Worm (Caenorhabditis elegans) whole organism, L1 larva: ENCODE data around the gene C16D9.9.

Experiments used
- C04F5.9 ChIP-seq: sonication (generic microtip); optimal IDR thresholded peaks from 2 replicates; lab custom pipeline; 2016; ENCODE audit warnings: missing genetic modification characterization, missing compliant biosample characterization
- aha-1 ChIP-seq: fragments of 150-350 bp; optimal IDR thresholded peaks from 2 replicates; lab custom pipeline; 2014; ENCODE audit warnings: missing biosample characterization, missing genetic modification characterization
- alr-1 ChIP-seq: fragments of 200-800 bp; sonication (Bioruptor generic); optimal IDR thresholded peaks from 2 replicates; lab custom pipeline; 2018; ENCODE audit warnings: borderline replicate concordance, mild to moderate bottlenecking, missing genetic modification characterization, missing compliant biosample characterization
- aly-2 ChIP-seq: fragments of 150-350 bp; optimal IDR thresholded peaks from 2 replicates; lab custom pipeline; 2014; ENCODE audit warnings: missing biosample characterization, missing genetic modification characterization
- ama-1 ChIP-seq: fragments of 150-350 bp; optimal IDR thresholded peaks from 2 replicates; lab custom pipeline; 2014
- ceh-8 ChIP-seq: fragments of 200-800 bp; sonication (Bioruptor generic); optimal IDR thresholded peaks from 2 replicates; lab custom pipeline; 2018; ENCODE audit warnings: mild to moderate bottlenecking, missing genetic modification characterization, moderate library complexity, missing compliant biosample characterization
- ceh-82 ChIP-seq, 3 experiments: fragments of 150-350 bp in 1 of 3; sonication (generic microtip) in 2 of 3; optimal IDR thresholded peaks; 2 replicates each; lab custom pipeline; 2014 to 2017; ENCODE audit warnings: missing biosample characterization in 3 of 3, missing genetic modification characterization in 3 of 3
- ceh-88 ChIP-seq: fragments of 200-800 bp; sonication (Bioruptor generic); IDR thresholded peaks from 2 replicates; pipeline ENCODE4 v1.3.6; 2022; ENCODE audit warnings: missing genetic modification characterization, missing compliant biosample characterization
- ceh-90 ChIP-seq: sonication (generic microtip); optimal IDR thresholded peaks from 2 replicates; lab custom pipeline; 2016; ENCODE audit warnings: missing genetic modification characterization, missing compliant biosample characterization
- dpl-1 ChIP-seq, 3 experiments: fragments of 150-350 bp in 2 of 3; sonication (generic microtip) in 1 of 3; optimal IDR thresholded peaks; 2 replicates each; lab custom pipeline; 2014 to 2017; ENCODE audit warnings: missing biosample characterization in 3 of 3, missing genetic modification characterization in 3 of 3, missing genetic modification reagents in 3 of 3
- dsc-1 ChIP-seq: sonication (generic microtip); optimal IDR thresholded peaks from 2 replicates; lab custom pipeline; 2016; ENCODE audit warnings: mild to moderate bottlenecking, missing genetic modification characterization, missing compliant biosample characterization
- efl-1 ChIP-seq, 4 experiments: fragments of 150-350 bp; optimal IDR thresholded peaks in 3 of 4; peaks in 1 of 4; 1 replicate in 1 of 4; 2 replicates in 3 of 4; lab custom pipeline; 2014; ENCODE audit warnings: missing biosample characterization in 2 of 4, missing genetic modification characterization in 2 of 4, missing genetic modification reagents in 2 of 4
- egl-13 ChIP-seq: sonication (generic microtip); optimal IDR thresholded peaks from 2 replicates; lab custom pipeline; 2016; ENCODE audit warnings: missing genotype, missing genetic modification reagents, missing genetic modification characterization, missing compliant biosample characterization
- elt-3 ChIP-seq, 6 experiments: fragments of 150-350 bp in 1 of 6; sonication (generic microtip); optimal IDR thresholded peaks; 2 replicates each; lab custom pipeline; 2017 to 2018; ENCODE audit warnings: missing biosample characterization in 6 of 6, missing genetic modification characterization in 6 of 6, inconsistent platforms in 1 of 6
- ets-5 ChIP-seq: fragments of 200-800 bp; sonication (Bioruptor generic); IDR thresholded peaks from 2 replicates; pipeline ENCODE4 v1.3.6; 2022; ENCODE audit warnings: missing genetic modification characterization, missing compliant biosample characterization
- fkh-10 ChIP-seq: sonication (generic microtip); optimal IDR thresholded peaks from 2 replicates; lab custom pipeline; 2017; ENCODE audit warnings: missing biosample characterization, missing genetic modification reagents, missing genetic modification characterization
- fkh-4 ChIP-seq: sonication (generic microtip); optimal IDR thresholded peaks from 2 replicates; lab custom pipeline; 2016; ENCODE audit warnings: missing compliant biosample characterization, missing genetic modification characterization, borderline replicate concordance
- grh-1 ChIP-seq: fragments of 200-800 bp; sonication (Bioruptor generic); IDR thresholded peaks from 2 replicates; pipeline ENCODE4 v1.3.6; 2022; ENCODE audit warnings: missing genetic modification reagents, missing genetic modification characterization, missing compliant biosample characterization
- hlh-4 ChIP-seq: sonication (generic microtip); optimal IDR thresholded peaks from 2 replicates; lab custom pipeline; 2016; ENCODE audit warnings: mild to moderate bottlenecking, missing genetic modification characterization, missing compliant biosample characterization
- irx-1 ChIP-seq: sonication (generic microtip); optimal IDR thresholded peaks from 2 replicates; lab custom pipeline; 2016; ENCODE audit warnings: missing genetic modification characterization, missing compliant biosample characterization
- jun-1 ChIP-seq: fragments of 150-350 bp; optimal IDR thresholded peaks from 2 replicates; lab custom pipeline; 2014; ENCODE audit warnings: missing biosample characterization, missing genetic modification reagents, missing genetic modification characterization
- lin-13 ChIP-seq: fragments of 150-350 bp; optimal IDR thresholded peaks from 2 replicates; lab custom pipeline; 2014; ENCODE audit warnings: missing biosample characterization, missing genetic modification reagents, missing genetic modification characterization
- lin-35 ChIP-seq, 2 experiments: fragments of 150-350 bp; optimal IDR thresholded peaks; 2 replicates each; lab custom pipeline; 2014; ENCODE audit warnings: missing biosample characterization in 2 of 2, missing genetic modification characterization in 2 of 2, missing genetic modification reagents in 2 of 2
- lir-3 ChIP-seq: sonication (generic microtip); optimal IDR thresholded peaks from 2 replicates; lab custom pipeline; 2016; ENCODE audit warnings: mild to moderate bottlenecking, missing genetic modification characterization, moderate library complexity, missing compliant biosample characterization; ENCODE audit not compliant: poor library complexity
- lsy-2 ChIP-seq, 2 experiments: fragments of 150-350 bp; optimal IDR thresholded peaks; 2 replicates each; lab custom pipeline; 2014; ENCODE audit warnings: missing biosample characterization in 2 of 2, missing genetic modification characterization in 2 of 2
- mef-2 ChIP-seq: fragments of 150-350 bp; optimal IDR thresholded peaks from 2 replicates; lab custom pipeline; 2014; ENCODE audit warnings: missing biosample characterization, missing genetic modification characterization
- mep-1 ChIP-seq: fragments of 150-350 bp; optimal IDR thresholded peaks from 2 replicates; lab custom pipeline; 2014; ENCODE audit warnings: missing biosample characterization, missing genetic modification characterization
- nhr-11 ChIP-seq: fragments of 150-350 bp; optimal IDR thresholded peaks from 2 replicates; lab custom pipeline; 2014; ENCODE audit warnings: missing biosample characterization, missing genetic modification characterization
- nhr-19 ChIP-seq: fragments of 200-800 bp; sonication (Bioruptor generic); conservative IDR thresholded peaks from 2 replicates; pipeline ENCODE4 v1.3.6; 2022; ENCODE audit warnings: missing genetic modification characterization, missing compliant biosample characterization
- nhr-47 ChIP-seq: sonication (generic microtip); optimal IDR thresholded peaks from 2 replicates; lab custom pipeline; 2016; ENCODE audit warnings: mild to moderate bottlenecking, missing genetic modification characterization, moderate library complexity, missing compliant biosample characterization
- nhr-71 ChIP-seq: sonication (generic microtip); optimal IDR thresholded peaks from 2 replicates; lab custom pipeline; 2016; ENCODE audit warnings: mild to moderate bottlenecking, missing genetic modification characterization, moderate library complexity, missing compliant biosample characterization
- nhr-85 ChIP-seq: sonication (generic microtip); peaks from one replicate; lab custom pipeline; 2016; ENCODE audit warnings: missing genetic modification characterization, inconsistent platforms, missing compliant biosample characterization
- nhr-90 ChIP-seq: sonication (generic microtip); optimal IDR thresholded peaks from 2 replicates; lab custom pipeline; 2016; ENCODE audit warnings: mild to moderate bottlenecking, missing genetic modification characterization, missing compliant biosample characterization; ENCODE audit not compliant: poor library complexity
- snpc-4 ChIP-seq: fragments of 150-350 bp; optimal IDR thresholded peaks from 2 replicates; lab custom pipeline; 2014; ENCODE audit warnings: missing biosample characterization, missing genetic modification characterization
- snu-23 ChIP-seq: sonication (generic microtip); optimal IDR thresholded peaks from 2 replicates; lab custom pipeline; 2016; ENCODE audit warnings: missing genetic modification characterization, missing compliant biosample characterization
- sup-37 ChIP-seq: fragments of 200-800 bp; sonication (Bioruptor generic); optimal IDR thresholded peaks from 2 replicates; lab custom pipeline; 2018; ENCODE audit warnings: mild to moderate bottlenecking, missing genetic modification characterization, missing compliant biosample characterization
- tlp-1 ChIP-seq: fragments of 150-350 bp; optimal IDR thresholded peaks from 2 replicates; lab custom pipeline; 2014; ENCODE audit warnings: missing biosample characterization, missing genetic modification characterization
- unc-130 ChIP-seq: fragments of 150-350 bp; optimal IDR thresholded peaks from 2 replicates; lab custom pipeline; 2017; ENCODE audit warnings: missing biosample characterization, missing genetic modification characterization, inconsistent platforms
- unc-30 ChIP-seq: sonication (generic microtip); optimal IDR thresholded peaks from 2 replicates; lab custom pipeline; 2017; ENCODE audit warnings: missing biosample characterization, missing genetic modification characterization
- unc-86 ChIP-seq: sonication (generic microtip); optimal IDR thresholded peaks from 2 replicates; lab custom pipeline; 2016; ENCODE audit warnings: missing genetic modification characterization, missing compliant biosample characterization
- unc-98 ChIP-seq: fragments of 200-800 bp; sonication (Bioruptor generic); IDR thresholded peaks from 2 replicates; pipeline ENCODE4 v1.3.6; 2022; ENCODE audit warnings: missing genetic modification characterization, missing compliant biosample characterization
- vab-15 ChIP-seq: sonication (generic microtip); optimal IDR thresholded peaks from 2 replicates; lab custom pipeline; 2017; ENCODE audit warnings: missing genotype, mild to moderate bottlenecking, missing genetic modification characterization, missing compliant biosample characterization
- xbp-1 ChIP-seq: sonication (generic microtip); optimal IDR thresholded peaks from 2 replicates; lab custom pipeline; 2016; ENCODE audit warnings: missing genetic modification characterization, missing compliant biosample characterization
- zag-1 ChIP-seq: fragments of 150-350 bp; optimal IDR thresholded peaks from 2 replicates; lab custom pipeline; 2014; ENCODE audit warnings: missing biosample characterization, missing genetic modification characterization
- zip-4 ChIP-seq: fragments of 200-800 bp; sonication (Bioruptor generic); optimal IDR thresholded peaks from 2 replicates; lab custom pipeline; 2018; ENCODE audit warnings: mild to moderate bottlenecking, missing genetic modification characterization, moderate library complexity, missing compliant biosample characterization
- ztf-11 ChIP-seq, 2 experiments: sonication (generic microtip); optimal IDR thresholded peaks; 2 replicates each; lab custom pipeline; 2016 to 2017; ENCODE audit warnings: missing genetic modification characterization in 2 of 2, missing biosample characterization in 1 of 2, missing compliant biosample characterization in 1 of 2

The C16D9.9 gene

ce11 chrV:8299191-8299854 is 35.3 kb downstream of the C16D9.9 start, which contains the start of gene W02D7.5:
W02D7.5 (minus strand) TSS chrV:8299241.
- TF ChIP-seq efl-1 (optimal IDR thresholded peaks at IDR 0.05; lab: Kevin White, UChicago) (no peak), efl-1 (GFP tag; optimal IDR thresholded peaks at IDR 0.05 in 1 of 2; lab: Kevin White, UChicago) (peak in 1 of 2 experiments; percentile 69), nhr-85 (tag; lab: Kevin White, UChicago) (no peak), aha-1 (tag; lab: Kevin White, UChicago) (no peak), tlp-1 (tag; lab: Kevin White, UChicago) (no peak), elt-3 (tag; optimal IDR thresholded peaks at IDR 0.05; lab: Kevin White, UChicago) (no peak), unc-130 (no peak), hlh-4 (peak; percentile 68)
- TF ChIP-seq, all 84 proteins: peak for 2

ce11 chrV:8300935-8301535 is 37.0 kb downstream of the C16D9.9 start, which contains the start of gene W02D7.6:
W02D7.6 (minus strand) TSS chrV:8301507.
- TF ChIP-seq lsy-2 (tag; optimal IDR thresholded peaks at IDR 0.05; lab: Kevin White, UChicago) (peak in 1 of 2 experiments; percentile 17), nhr-90 (peak; percentile 12), fkh-10 (GFP tag; lab: Kevin White, UChicago) (no peak), sup-37 (GFP tag; lab: Kevin White, UChicago) (no peak), snpc-4 (tag; lab: Kevin White, UChicago) (no peak), vab-15 (tag; lab: Kevin White, UChicago) (no peak), efl-1 (optimal IDR thresholded peaks at IDR 0.05; lab: Kevin White, UChicago) (peak; percentile 10 to 27), efl-1 (GFP tag; optimal IDR thresholded peaks at IDR 0.05 in 1 of 2; lab: Kevin White, UChicago) (peak; percentile 43 to 89), dpl-1 (GFP tag; optimal IDR thresholded peaks at IDR 0.05; lab: Kevin White, UChicago) (peak in 2 of 3 experiments; percentile 13 to 57), nhr-71 (tag; lab: Kevin White, UChicago) (peak; percentile 18), ama-1 (lab: Kevin White, UChicago) (peak; percentile 13), lin-13 (GFP tag; lab: Kevin White, UChicago) (no peak), zip-4 (GFP tag; lab: Kevin White, UChicago) (no peak), snu-23 (GFP tag; lab: Kevin White, UChicago) (peak; percentile 3), nhr-19 (GFP tag; lab: Robert Waterston, UW) (no peak), tlp-1 (tag; lab: Kevin White, UChicago) (no peak), mef-2 (tag; lab: Kevin White, UChicago) (no peak), nhr-47 (tag; lab: Kevin White, UChicago) (peak; percentile 25), egl-13 (tag; lab: Kevin White, UChicago) (no peak), ceh-88 (GFP tag; lab: Robert Waterston, UW) (no peak), grh-1 (GFP tag; lab: Robert Waterston, UW) (no peak), ets-5 (GFP tag; lab: Robert Waterston, UW) (no peak), nhr-11 (no peak), lin-35 (GFP tag; optimal IDR thresholded peaks at IDR 0.05; lab: Kevin White, UChicago) (peak in 1 of 2 experiments; percentile 43), ceh-82 (tag; optimal IDR thresholded peaks at IDR 0.05; lab: Kevin White, UChicago) (no peak)

- no peak for TF ChIP-seq unc-30 (tag; lab: Kevin White, UChicago)
- TF ChIP-seq irx-1 (tag; lab: Kevin White, UChicago) = no peak
- no peak for TF ChIP-seq ceh-90 (tag; lab: Kevin White, UChicago)
- TF ChIP-seq aly-2 (tag; lab: Kevin White, UChicago) = no peak
- no peak for TF ChIP-seq ceh-8 (GFP tag; lab: Kevin White, UChicago)
- TF ChIP-seq unc-86 (tag; lab: Kevin White, UChicago) = no peak
- TF ChIP-seq ztf-11 (tag; optimal IDR thresholded peaks at IDR 0.05; lab: Kevin White, UChicago) = no peak
- peak; percentile 73 for TF ChIP-seq mep-1 (tag; lab: Kevin White, UChicago)
- TF ChIP-seq dsc-1 (tag; lab: Kevin White, UChicago) = peak; percentile 24
- no peak for TF ChIP-seq tlp-1 (tag; lab: Kevin White, UChicago)
- no peak for TF ChIP-seq aha-1 (tag; lab: Kevin White, UChicago)
- peak; percentile 53 for TF ChIP-seq nhr-47 (tag; lab: Kevin White, UChicago)
- no peak for TF ChIP-seq lir-3 (tag; lab: Kevin White, UChicago)
- TF ChIP-seq fkh-4 (tag; lab: Kevin White, UChicago) = no peak
- no peak for TF ChIP-seq zag-1 (tag; lab: Kevin White, UChicago)
- no peak for TF ChIP-seq mef-2 (tag; lab: Kevin White, UChicago)
- peak; percentile 79 for TF ChIP-seq xbp-1
- peak; percentile 52 for TF ChIP-seq nhr-71 (tag; lab: Kevin White, UChicago)
- TF ChIP-seq lin-13 (GFP tag; lab: Kevin White, UChicago) = no peak
- TF ChIP-seq C04F5.9 (tag; lab: Kevin White, UChicago) = no peak
- no peak for TF ChIP-seq unc-98 (GFP tag; lab: Robert Waterston, UW)
- TF ChIP-seq jun-1 (tag; lab: Kevin White, UChicago) = peak; percentile 21
- TF ChIP-seq alr-1 = no peak
Observed at ce11 chrV:8302522-8302921, 38.5 kb downstream of the C16D9.9 start, which contains the start of gene sel-9. sel-9 (minus strand) TSS chrV:8302580.
